Fruit fly (Drosophila melanogaster) whole organism, pupa: ENCODE data around the gene Nf1.

Experiments used
- CG34367 ChIP-seq: fragments of 200-800 bp; sonication (Bioruptor generic); optimal IDR thresholded peaks from 2 replicates; lab custom pipeline; 2018; ENCODE audit warnings: missing biosample characterization, mild to moderate bottlenecking, missing genetic modification characterization
- CG8159 ChIP-seq: fragments of 200-800 bp; sonication (Bioruptor generic); optimal IDR thresholded peaks from 3 replicates; lab custom pipeline; 2018; ENCODE audit warnings: missing biosample characterization, mild to moderate bottlenecking, missing genetic modification characterization, moderate library complexity
- CG9948 ChIP-seq: fragments of 200-800 bp; sonication (Bioruptor generic); optimal IDR thresholded peaks from 2 replicates; lab custom pipeline; 2018; ENCODE audit warnings: missing biosample characterization, mild to moderate bottlenecking, missing genetic modification characterization, moderate library complexity
- EcR ChIP-seq: fragments of 200-800 bp; sonication (Bioruptor generic); optimal IDR thresholded peaks from 3 replicates; lab custom pipeline; 2019; ENCODE audit warnings: missing biosample characterization, missing genetic modification characterization, mild to moderate bottlenecking, moderate library complexity, missing genetic modification reagents
- Ets98B ChIP-seq: fragments of 200-800 bp; sonication (Bioruptor generic); IDR thresholded peaks from 2 replicates; pipeline ENCODE4 v1.3.6; 2022; ENCODE audit warnings: missing biosample characterization, missing genetic modification characterization
- Pif1A ChIP-seq: fragments of 200-800 bp; sonication (Bioruptor generic); optimal IDR thresholded peaks from 3 replicates; lab custom pipeline; 2016; ENCODE audit warnings: missing biosample characterization, missing genetic modification characterization
- Pif1B ChIP-seq: fragments of 200-800 bp; sonication (Bioruptor generic); optimal IDR thresholded peaks from 3 replicates; lab custom pipeline; 2016; ENCODE audit warnings: missing biosample characterization, missing genetic modification characterization
- Snoo ChIP-seq: fragments of 200-800 bp; sonication (Bioruptor generic); optimal IDR thresholded peaks from 3 replicates; lab custom pipeline; 2017; ENCODE audit warnings: missing biosample characterization, mild to moderate bottlenecking, missing genetic modification characterization, inconsistent platforms
- rn ChIP-seq: fragments of 200-800 bp; sonication (Bioruptor generic); IDR thresholded peaks from 2 replicates; pipeline ENCODE4 v1.3.6; 2022; ENCODE audit warnings: missing biosample characterization, missing genetic modification characterization

DNA sequence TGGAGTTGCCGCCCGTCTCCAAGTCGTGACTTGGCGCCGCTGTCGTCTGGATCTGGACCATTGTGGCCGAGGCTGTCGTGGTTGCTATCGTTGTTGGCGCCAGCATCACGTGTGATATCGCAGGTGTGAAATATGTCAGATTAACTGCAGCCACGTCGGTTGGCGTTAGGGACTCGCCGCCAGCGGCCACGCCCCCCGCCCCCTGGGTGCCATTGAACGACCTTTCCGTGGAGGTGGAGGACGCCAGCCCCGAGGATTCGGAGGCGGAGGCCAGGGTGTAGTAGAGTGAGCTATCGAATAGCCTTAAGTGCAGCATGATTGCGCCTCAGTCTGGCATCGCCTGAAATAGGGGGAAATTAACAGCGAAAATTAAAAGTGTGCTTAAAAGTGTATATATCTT, 41.5 kb upstream of the Nf1 start:
- no peak for TF ChIP-seq CG8159 (tag; lab: Kevin White, UChicago)
- TF ChIP-seq CG9948 = no peak
- TF ChIP-seq Ets98B = no peak
- no peak for TF ChIP-seq Snoo (tag; lab: Kevin White, UChicago)
- TF ChIP-seq rn = no peak
- no peak for TF ChIP-seq Pif1B (GFP tag; lab: Kevin White, UChicago)
- no peak for TF ChIP-seq EcR (GFP tag; lab: Kevin White, UChicago)
- TF ChIP-seq CG34367 = no peak
- TF ChIP-seq Pif1A (GFP tag; lab: Kevin White, UChicago) = no peak
